Fruit fly (Drosophila melanogaster) whole organism, wandering third instar larva: ENCODE measurements around the gene Hph.

Source experiments
- Abd-B ChIP-seq: fragments of >200 bp; optimal IDR thresholded peaks from 2 replicates; lab custom pipeline; 2017; ENCODE audit warnings: missing biosample characterization, missing genetic modification characterization
- CG32264 ChIP-seq: fragments of 200-800 bp; sonication (Bioruptor generic); optimal IDR thresholded peaks from 2 replicates; lab custom pipeline; 2016; ENCODE audit warnings: missing biosample characterization, missing genetic modification characterization
- Dfd ChIP-seq: fragments of >200 bp; optimal IDR thresholded peaks from 2 replicates; lab custom pipeline; 2017; ENCODE audit warnings: missing biosample characterization, missing genetic modification characterization
- Dif ChIP-seq: fragments of 200-275, 200-300 bp; sonication (Bioruptor generic); optimal IDR thresholded peaks from 2 replicates; lab custom pipeline; 2018; ENCODE audit warnings: missing biosample characterization, missing genetic modification characterization; ENCODE audit not compliant: partially characterized antibody
- HLH106 ChIP-seq: fragments of 200-800 bp; optimal IDR thresholded peaks from 3 replicates; lab custom pipeline; 2019; ENCODE audit warnings: missing biosample characterization, mild to moderate bottlenecking, missing genetic modification characterization, moderate library complexity
- Hnf4 ChIP-seq: fragments of 200-800 bp; sonication (Bioruptor generic); optimal IDR thresholded peaks from 2 replicates; lab custom pipeline; 2016; ENCODE audit warnings: missing biosample characterization, mild to moderate bottlenecking, missing genetic modification characterization
- Hr78 ChIP-seq: fragments of >200 bp; optimal IDR thresholded peaks from 2 replicates; lab custom pipeline; 2017; ENCODE audit warnings: missing biosample characterization, missing genetic modification characterization
- Hr83 ChIP-seq: fragments of 200-300 bp; sonication (Bioruptor generic); optimal IDR thresholded peaks from 2 replicates; lab custom pipeline; 2016; ENCODE audit warnings: missing biosample characterization, mild to moderate bottlenecking, missing genetic modification characterization, moderate library complexity; ENCODE audit not compliant: poor library complexity, severe bottlenecking
- Jra ChIP-seq: sonication (Bioruptor generic); optimal IDR thresholded peaks from 2 replicates; lab custom pipeline; 2016; ENCODE audit warnings: missing biosample characterization, missing genetic modification characterization
- Mio ChIP-seq: sonication (Bioruptor generic); optimal IDR thresholded peaks from 2 replicates; lab custom pipeline; 2016; ENCODE audit warnings: missing biosample characterization, missing genetic modification characterization
- Myc ChIP-seq: fragments of >200 bp; optimal IDR thresholded peaks from 2 replicates; lab custom pipeline; 2017
- OdsH ChIP-seq: fragments of 200-800 bp; sonication (Bioruptor generic); optimal IDR thresholded peaks from 2 replicates; lab custom pipeline; 2016; ENCODE audit warnings: missing biosample characterization, mild to moderate bottlenecking, missing genetic modification characterization
- Rel ChIP-seq, 2 experiments: fragments of 200-800 bp; sonication (Bioruptor generic) in 1 of 2; optimal IDR thresholded peaks; 2 replicates in 1 of 2; 3 replicates in 1 of 2; lab custom pipeline; 2016 to 2019; ENCODE audit warnings: mild to moderate bottlenecking in 2 of 2, missing biosample characterization in 2 of 2, missing genetic modification characterization in 2 of 2, moderate library complexity in 1 of 2
- Sp1 ChIP-seq: fragments of 200-800 bp; sonication (Bioruptor generic); optimal IDR thresholded peaks from 3 replicates; lab custom pipeline; 2019; ENCODE audit warnings: missing biosample characterization, mild to moderate bottlenecking, missing genetic modification characterization, moderate library complexity
- dl ChIP-seq, 2 experiments: fragments of 175-275, 200-275 bp in 1 of 2; fragments of 200-275 bp in 1 of 2; sonication (Bioruptor generic); optimal IDR thresholded peaks; lab custom pipeline; 2018; ENCODE audit warnings: mild to moderate bottlenecking in 2 of 2, missing biosample characterization in 2 of 2, missing genetic modification characterization in 2 of 2, moderate library complexity in 2 of 2; ENCODE audit not compliant: partially characterized antibody in 2 of 2, insufficient read depth in 1 of 2
- dmrt93B ChIP-seq: fragments of 200-800 bp; sonication (Bioruptor generic); optimal IDR thresholded peaks from 2 replicates; lab custom pipeline; 2018; ENCODE audit warnings: missing biosample characterization, mild to moderate bottlenecking, missing genetic modification characterization
- dsf ChIP-seq: sonication (Bioruptor generic); optimal IDR thresholded peaks from 2 replicates; lab custom pipeline; 2016; ENCODE audit warnings: missing biosample characterization, missing genetic modification characterization, borderline replicate concordance
- ey ChIP-seq: fragments of 200-800 bp; sonication (Bioruptor generic); optimal IDR thresholded peaks from 2 replicates; lab custom pipeline; 2016; ENCODE audit warnings: missing biosample characterization, missing genetic modification characterization
- fru ChIP-seq: fragments of 200-800 bp; sonication (Bioruptor generic); optimal IDR thresholded peaks from 3 replicates; lab custom pipeline; 2016; ENCODE audit warnings: missing biosample characterization, mild to moderate bottlenecking, missing genetic modification characterization
- h ChIP-seq: fragments of 200-800 bp; sonication (Bioruptor generic); optimal IDR thresholded peaks from 3 replicates; lab custom pipeline; 2016; ENCODE audit warnings: missing biosample characterization, mild to moderate bottlenecking, missing genetic modification characterization
- jim ChIP-seq: fragments of 175-275, 200-325 bp; sonication (Bioruptor generic); optimal IDR thresholded peaks from 2 replicates; lab custom pipeline; 2016; ENCODE audit warnings: missing biosample characterization, mild to moderate bottlenecking, missing genetic modification characterization
- pan ChIP-seq: fragments of >200 bp; optimal IDR thresholded peaks from 2 replicates; lab custom pipeline; 2017
- psq ChIP-seq: fragments of 200-800 bp; sonication (Bioruptor generic); optimal IDR thresholded peaks from 3 replicates; lab custom pipeline; 2017; ENCODE audit warnings: missing biosample characterization, mild to moderate bottlenecking, missing genetic modification characterization, moderate library complexity
- rgr ChIP-seq: fragments of 200-800 bp; sonication (Bioruptor generic); optimal IDR thresholded peaks from 3 replicates; lab custom pipeline; 2016; ENCODE audit warnings: missing biosample characterization, mild to moderate bottlenecking, missing genetic modification characterization
- sage ChIP-seq: fragments of 200-800 bp; sonication (Bioruptor generic); optimal IDR thresholded peaks from 2 replicates; lab custom pipeline; 2016; ENCODE audit warnings: missing biosample characterization, mild to moderate bottlenecking, missing genetic modification characterization
- sv ChIP-seq: fragments of 200-800 bp; sonication (Bioruptor generic); optimal IDR thresholded peaks from 3 replicates; lab custom pipeline; 2016; ENCODE audit warnings: missing biosample characterization, missing genetic modification characterization
- usp ChIP-seq: fragments of >200 bp; optimal IDR thresholded peaks from 2 replicates; lab custom pipeline; 2017; ENCODE audit warnings: missing biosample characterization, missing genetic modification characterization
- woc ChIP-seq: sonication (Bioruptor generic); optimal IDR thresholded peaks from 2 replicates; lab custom pipeline; 2016; ENCODE audit warnings: missing biosample characterization, mild to moderate bottlenecking, missing genetic modification characterization

Hph gene

dm6 chr3R:5285937-5286336 lies 29.1 kb downstream of the Hph start:
- TF ChIP-seq Jra (no peak), Dif (GFP tag; lab: Kevin White, UChicago) (no peak), Abd-B (no peak), Sp1 (GFP tag; lab: Kevin White, UChicago) (no peak)

dm6 chr3R:5286918-5287636 lies 30.2 kb downstream of the Hph start:
- peak; percentile 15 for TF ChIP-seq rgr (GFP tag; lab: Kevin White, UChicago)
- no peak for TF ChIP-seq Rel (GFP tag; optimal IDR thresholded peaks at IDR 0.05; lab: Kevin White, UChicago)
- no peak for TF ChIP-seq Rel (tag; optimal IDR thresholded peaks at IDR 0.05; lab: Kevin White, UChicago)
- no peak for TF ChIP-seq dsf (GFP tag; lab: Kevin White, UChicago)

dm6 chr3R:5287965-5288364 lies 31.1 kb downstream of the Hph start:
- TF ChIP-seq Dfd (GFP tag; lab: Kevin White, UChicago), result no peak
- no peak for TF ChIP-seq CG32264 (GFP tag; lab: Kevin White, UChicago)
- TF ChIP-seq jim, result no peak
- TF ChIP-seq pan (lab: Kevin White, UChicago), result no peak
- no peak for TF ChIP-seq Hnf4 (GFP tag; lab: Kevin White, UChicago)
- no peak for TF ChIP-seq Abd-B
- no peak for TF ChIP-seq Jra
- TF ChIP-seq Hr78 (GFP tag; lab: Kevin White, UChicago), result no peak
- no peak for TF ChIP-seq usp

- TF ChIP-seq dl (GFP tag; optimal IDR thresholded peaks at IDR 0.05; lab: Kevin White, UChicago; ENCODE audit: insufficient read depth in 1 of 2, partially characterized antibody in 2 of 2), result no peak
- no peak for TF ChIP-seq h (GFP tag; lab: Kevin White, UChicago)
- TF ChIP-seq sv, result no peak
- no peak for TF ChIP-seq Mio (GFP tag; lab: Kevin White, UChicago)
- no peak for TF ChIP-seq dmrt93B (GFP tag; lab: Kevin White, UChicago)
- TF ChIP-seq sage (GFP tag; lab: Kevin White, UChicago), result no peak
- no peak for TF ChIP-seq HLH106 (tag; lab: Kevin White, UChicago)
Measured at dm6 chr3R:5290738-5291137, 33.9 kb downstream of the Hph start.

- TF ChIP-seq OdsH (GFP tag; lab: Kevin White, UChicago), result no peak
- no peak for TF ChIP-seq Dfd (GFP tag; lab: Kevin White, UChicago)
- no peak for TF ChIP-seq Mio (GFP tag; lab: Kevin White, UChicago)
- no peak for TF ChIP-seq woc
Measured at dm6 chr3R:5295090-5295489, 38.3 kb downstream of the Hph start.

dm6 chr3R:5297315-5297714 lies 40.5 kb downstream of the Hph start:
- TF ChIP-seq usp (no peak), Myc (lab: Kevin White, UChicago) (no peak), Mio (GFP tag; lab: Kevin White, UChicago) (no peak), Hr78 (GFP tag; lab: Kevin White, UChicago) (no peak), Rel (GFP tag; optimal IDR thresholded peaks at IDR 0.05; lab: Kevin White, UChicago) (no peak), Rel (tag; optimal IDR thresholded peaks at IDR 0.05; lab: Kevin White, UChicago) (peak; percentile 40), Hr83 (GFP tag; lab: Kevin White, UChicago) (no peak), Sp1 (GFP tag; lab: Kevin White, UChicago) (no peak), Hnf4 (GFP tag; lab: Kevin White, UChicago) (peak; percentile 29), psq (GFP tag; lab: Kevin White, UChicago) (no peak), sv (no peak), h (GFP tag; lab: Kevin White, UChicago) (peak; percentile 10), fru (GFP tag; lab: Kevin White, UChicago) (peak; percentile 56), ey (GFP tag; lab: Kevin White, UChicago) (no peak)
